Fruit fly (Drosophila melanogaster) Kc167 (cell line): ENCODE results near the gene Fdx2.

ENCODE experiments used
- Myc ChIP-seq: fragments of >200 bp; optimal IDR thresholded peaks from 2 replicates; lab custom pipeline; 2017; ENCODE audit warnings: missing external identifiers
- Sin3A ChIP-seq: fragments of >200 bp; optimal IDR thresholded peaks from 2 replicates; lab custom pipeline; 2018; ENCODE audit warnings: missing external identifiers
- h ChIP-seq: fragments of >200 bp; optimal IDR thresholded peaks from 3 replicates; lab custom pipeline; 2018; ENCODE audit warnings: missing external identifiers
- insv ChIP-seq: fragments of >200 bp; optimal IDR thresholded peaks from 3 replicates; lab custom pipeline; 2018; ENCODE audit warnings: missing external identifiers
- psq ChIP-seq: fragments of >200 bp; optimal IDR thresholded peaks from 2 replicates; lab custom pipeline; 2017; ENCODE audit warnings: missing external identifiers
- ttk ChIP-seq: sonication (Bioruptor generic); optimal IDR thresholded peaks from 2 replicates; lab custom pipeline; 2017; ENCODE audit warnings: missing external identifiers

Gene Fdx2

DNA sequence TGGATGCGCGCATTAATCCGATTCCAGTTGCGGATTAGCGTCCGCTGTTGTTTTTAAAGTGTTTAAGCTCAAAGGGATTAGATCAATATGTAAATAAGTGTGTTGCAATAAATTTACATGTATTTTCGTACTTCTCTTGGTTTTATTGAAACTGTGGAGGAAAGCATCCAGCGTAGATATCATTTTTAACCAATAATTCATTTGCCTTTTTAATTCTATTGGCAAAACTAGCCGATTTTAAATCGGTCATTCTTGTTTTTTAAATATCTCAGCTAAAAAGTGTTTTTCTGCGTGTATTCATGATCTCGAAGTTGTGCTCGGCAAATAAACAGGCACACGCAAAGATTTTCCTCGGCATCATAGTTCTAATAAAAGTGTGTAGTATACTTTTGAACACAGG lies 1.0 kb downstream of the Fdx2 start:
- TF ChIP-seq psq (lab: Kevin White, UChicago) (no peak), insv (lab: Kevin White, UChicago) (no peak), ttk (no peak), h (no peak)

dm6 chr3L:4293711-4294110 lies 1.4 kb downstream of the Fdx2 start:
- TF ChIP-seq psq (lab: Kevin White, UChicago) (no peak), h (no peak)

DNA sequence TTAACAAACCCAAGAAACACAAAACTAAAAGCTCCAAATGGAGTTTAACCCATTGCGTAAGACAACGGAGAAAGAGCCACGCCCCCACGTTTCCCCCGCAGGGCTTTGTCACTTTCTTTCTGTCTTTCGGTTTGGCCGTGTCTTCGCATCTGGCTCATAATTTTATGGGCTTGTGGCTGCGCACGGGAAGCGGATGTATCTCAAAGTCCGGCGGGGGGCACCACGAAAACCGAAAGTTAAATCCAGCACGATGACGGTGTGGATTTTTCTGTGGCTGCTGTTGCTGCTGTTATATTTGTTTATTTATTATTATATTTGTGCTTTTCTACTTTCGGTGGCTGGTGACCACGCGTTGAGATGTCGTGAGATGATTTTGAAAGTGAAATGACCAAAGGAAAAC lies 4.5 kb downstream of the Fdx2 start:
- TF ChIP-seq psq (lab: Kevin White, UChicago), result no peak
- TF ChIP-seq Sin3A (lab: Kevin White, UChicago), result no peak
- TF ChIP-seq Myc (lab: Kevin White, UChicago), result no peak
- TF ChIP-seq ttk, result no peak

DNA sequence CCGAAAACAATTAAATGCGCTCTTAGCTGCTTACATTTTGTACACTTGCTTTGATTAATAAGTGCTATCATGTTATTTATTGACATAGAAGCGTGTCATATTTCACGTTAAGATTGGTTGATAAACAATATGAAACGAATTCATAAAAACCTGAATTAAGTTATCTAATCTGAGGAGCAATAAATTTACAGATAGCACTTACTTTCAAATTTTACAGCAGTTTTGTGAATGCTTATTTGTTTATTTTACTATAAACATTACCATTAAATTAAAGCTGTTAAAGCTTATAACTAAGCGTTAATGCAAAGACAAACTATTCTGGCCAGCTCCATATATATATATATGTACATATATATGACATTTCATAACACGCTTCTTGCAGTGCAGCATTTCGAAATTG lies 9.8 kb downstream of the Fdx2 start:
- TF ChIP-seq insv (lab: Kevin White, UChicago), result no peak
- no peak for TF ChIP-seq ttk
- no peak for TF ChIP-seq Sin3A (lab: Kevin White, UChicago)
- TF ChIP-seq psq (lab: Kevin White, UChicago), result no peak
- TF ChIP-seq Myc (lab: Kevin White, UChicago), result no peak
- TF ChIP-seq h, result no peak

- TF ChIP-seq Myc (lab: Kevin White, UChicago) (no peak), h (no peak), ttk (no peak), Sin3A (lab: Kevin White, UChicago) (no peak), insv (lab: Kevin White, UChicago) (no peak), psq (lab: Kevin White, UChicago) (no peak)
These were observed 12.1 kb downstream of the Fdx2 start for dm6 chr3L:4304244-4304959.

dm6 chr3L:4307691-4308383 lies 15.6 kb downstream of the Fdx2 start, which contains the start of gene dyl:
TSS of gene dyl (minus strand) at chr3L:4307718.
- TF ChIP-seq ttk (no peak), psq (lab: Kevin White, UChicago) (no peak), insv (lab: Kevin White, UChicago) (no peak), Sin3A (lab: Kevin White, UChicago) (no peak), h (no peak)

- no peak for TF ChIP-seq Sin3A (lab: Kevin White, UChicago)
These were observed 18.3 kb downstream of the Fdx2 start for dm6 chr3L:4310604-4311003.

DNA sequence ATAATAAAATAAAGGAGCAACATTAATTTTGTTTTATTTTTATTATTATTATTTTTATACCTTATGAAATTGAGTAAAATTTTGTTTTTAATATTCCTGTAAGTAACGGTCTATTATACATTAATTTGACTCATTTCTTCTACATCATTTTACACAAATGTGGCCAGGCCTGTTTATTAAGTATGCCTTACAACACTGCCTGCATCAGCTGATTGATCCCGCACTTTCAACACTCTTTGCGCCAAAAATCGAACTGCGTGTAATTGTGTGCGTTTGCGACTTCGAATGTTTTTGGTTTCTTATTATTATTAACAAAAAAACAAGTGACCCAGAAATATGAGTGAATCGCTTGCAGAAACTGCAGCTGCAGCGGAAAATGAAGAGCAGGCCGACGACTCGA lies 21.0 kb downstream of the Fdx2 start, which contains the start of gene Claspin:
Claspin (plus strand) TSS at position 185 of the 400 bp plus-strand sequence.
- TF ChIP-seq Myc (lab: Kevin White, UChicago) (no peak), h (no peak), insv (lab: Kevin White, UChicago) (no peak), ttk (no peak), psq (lab: Kevin White, UChicago) (no peak), Sin3A (lab: Kevin White, UChicago) (no peak)

dm6 chr3L:4318677-4319580 lies 26.6 kb downstream of the Fdx2 start, which contains the start of gene PMP34:
TSS of gene PMP34 (plus strand) at chr3L:4318755.
- no peak for TF ChIP-seq h
- TF ChIP-seq insv (lab: Kevin White, UChicago), result no peak

dm6 chr3L:4322032-4322617 lies 29.8 kb downstream of the Fdx2 start, which contains the start of gene CG15014:
TSS of gene CG15014 (minus strand) at chr3L:4322259.
- TF ChIP-seq psq (lab: Kevin White, UChicago) (no peak), Myc (lab: Kevin White, UChicago) (no peak), insv (lab: Kevin White, UChicago) (no peak), h (no peak), ttk (no peak), Sin3A (lab: Kevin White, UChicago) (no peak)

- TF ChIP-seq psq (lab: Kevin White, UChicago) (no peak), insv (lab: Kevin White, UChicago) (no peak), h (no peak), Sin3A (lab: Kevin White, UChicago) (no peak), Myc (lab: Kevin White, UChicago) (no peak), ttk (no peak)
These were observed 35.8 kb downstream of the Fdx2 start for dm6 chr3L:4328048-4328447.

DNA sequence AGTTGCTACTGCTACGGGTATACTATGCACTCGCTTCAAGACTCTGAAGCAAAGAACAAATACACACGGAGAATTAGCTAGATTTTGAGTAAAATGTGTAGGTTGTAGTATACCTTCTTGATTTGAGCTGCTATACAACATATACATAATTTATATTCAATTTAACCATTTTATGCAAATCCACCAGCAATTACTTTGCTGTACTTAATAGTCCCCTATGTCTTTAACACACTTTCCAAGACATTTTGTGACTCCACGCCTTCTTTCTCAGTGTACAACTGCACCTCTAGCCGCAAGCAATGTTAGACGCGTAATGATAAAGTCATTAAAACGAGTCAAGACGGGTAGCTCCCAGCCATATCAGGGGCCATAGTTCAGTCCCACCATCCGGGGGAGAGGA lies 44.3 kb downstream of the Fdx2 start:
- TF ChIP-seq Myc (lab: Kevin White, UChicago) (no peak), Sin3A (lab: Kevin White, UChicago) (no peak), psq (lab: Kevin White, UChicago) (no peak), ttk (no peak), insv (lab: Kevin White, UChicago) (no peak), h (no peak)
